Fruit fly (Drosophila melanogaster): ENCODE data around the gene CG12483.

DNA sequence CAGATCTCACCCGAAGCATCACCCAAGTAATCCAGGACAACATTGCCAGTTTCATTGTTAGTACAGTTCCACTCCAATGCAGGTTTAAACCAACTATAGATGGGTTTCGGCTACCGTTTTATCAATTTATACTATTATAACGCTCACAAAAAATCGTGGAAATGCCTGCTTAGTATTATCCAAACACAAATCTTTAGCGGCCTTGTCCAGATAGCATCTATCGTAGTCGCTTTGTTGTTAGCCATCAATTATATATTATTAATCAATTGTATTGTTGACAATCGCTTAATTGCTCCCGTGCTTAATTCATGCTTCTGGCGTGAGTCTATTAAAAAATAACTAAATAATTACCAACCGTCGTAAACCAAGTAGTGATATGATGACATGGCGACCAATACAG lies at the start of gene CG12483:
- TF ChIP-seq h (GFP tag; optimal IDR thresholded peaks at IDR 0.05) = no peak
- no peak for TF ChIP-seq Hr78 (GFP tag; optimal IDR thresholded peaks at IDR 0.05)
- no peak for TF ChIP-seq ey (GFP tag; optimal IDR thresholded peaks at IDR 0.05)
- no peak for TF ChIP-seq Abd-B (GFP tag; optimal IDR thresholded peaks at IDR 0.05)
- TF ChIP-seq Dfd (GFP tag; optimal IDR thresholded peaks at IDR 0.05) = no peak
- no peak for TF ChIP-seq HLH106 (tag; optimal IDR thresholded peaks at IDR 0.05)
- TF ChIP-seq Myc (optimal IDR thresholded peaks at IDR 0.05) = no peak
- no peak for TF ChIP-seq fru (GFP tag; optimal IDR thresholded peaks at IDR 0.05)
- no peak for TF ChIP-seq brk (GFP tag; optimal IDR thresholded peaks at IDR 0.05)

All from whole organism, wandering third instar larva.